Worm (Caenorhabditis elegans): ENCODE results near the gene oac-42.
"Not testable (repeated sequence)": the region's sequence is repeated elsewhere in the genome, so short reads cannot be mapped to it uniquely, and the experiment has no call there.

oac-42 gene

ce11 chrV:15884698-15885097 lies at the start of gene oac-42:
TSS of gene oac-42 (minus strand) at chrV:15884798.
- TF ChIP-seq hmg-4 (GFP tag; optimal IDR thresholded peaks at IDR 0.05), result no peak

ce11 chrV:15932390-15932789 lies 47.8 kb upstream of the oac-42 start, which contains the start of gene srw-26:
TSS of gene srw-26 (minus strand) at chrV:15932490.
- no peak for TF ChIP-seq sea-1 (GFP tag; conservative IDR thresholded peaks at IDR 0.05)
- TF ChIP-seq hmbx-1 (tag; optimal IDR thresholded peaks at IDR 0.05), result no peak
- no peak for TF ChIP-seq pes-1 (GFP tag; IDR thresholded peaks at IDR 0.05)
- TF ChIP-seq ceh-36 (tag; optimal IDR thresholded peaks at IDR 0.05), result no peak
- no peak for TF ChIP-seq tbx-11 (GFP tag; IDR thresholded peaks at IDR 0.05)
- no peak for TF ChIP-seq flt-1 (GFP tag; IDR thresholded peaks at IDR 0.05)
- no peak for TF ChIP-seq B0310.2 (tag; optimal IDR thresholded peaks at IDR 0.05)
- TF ChIP-seq ceh-13 (GFP tag; optimal IDR thresholded peaks at IDR 0.05), result no peak
- TF ChIP-seq hmg-4 (GFP tag; optimal IDR thresholded peaks at IDR 0.05), result no peak

DNA sequence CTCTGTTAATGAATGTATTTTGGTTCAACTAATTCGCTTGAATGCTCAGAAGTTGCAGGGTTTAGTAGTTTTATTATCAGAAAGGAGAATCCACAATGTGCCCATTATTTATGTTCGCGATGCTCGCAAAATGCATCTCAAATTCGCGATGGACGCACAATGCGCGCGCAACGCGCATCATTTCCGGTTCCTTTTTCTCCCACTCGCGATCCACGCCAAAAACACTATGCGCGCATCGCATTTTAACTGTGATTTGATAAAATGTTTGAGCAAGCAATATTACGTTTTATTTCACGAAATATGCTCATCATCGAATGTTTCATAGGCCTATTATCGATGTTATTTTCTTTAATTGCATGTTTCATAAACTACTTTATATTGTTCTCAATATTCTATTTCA lies 45.3 kb upstream of the oac-42 start, which contains the start of gene srbc-77:
Gene srbc-77 (plus strand): TSS at position 301 of the 400 bp plus-strand sequence.
- not testable (repeated sequence) for TF ChIP-seq sea-1 (GFP tag; conservative IDR thresholded peaks at IDR 0.05); pes-1 (GFP tag; IDR thresholded peaks at IDR 0.05); hmbx-1 (tag; optimal IDR thresholded peaks at IDR 0.05)

DNA sequence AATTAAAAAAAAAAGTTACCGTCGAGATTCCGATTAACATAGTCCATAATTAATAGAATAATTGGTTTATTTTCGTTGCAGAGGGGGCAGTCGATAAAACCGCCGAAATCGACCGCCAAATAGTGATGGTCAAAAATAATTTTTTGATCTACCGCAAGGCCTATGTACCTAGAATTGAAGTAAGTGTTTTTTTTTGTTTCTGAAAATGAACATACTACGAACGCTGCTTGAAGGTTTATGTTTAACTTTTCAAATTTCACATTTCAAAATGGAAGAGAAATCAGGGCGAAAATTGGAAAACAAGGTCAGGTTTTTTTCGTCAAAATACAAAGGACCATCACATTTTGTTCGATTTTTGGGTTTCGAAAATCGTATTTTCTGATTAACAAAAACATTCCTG lies 43.7 kb upstream of the oac-42 start, which contains the start of gene pzf-1:
Gene pzf-1 (minus strand): TSS at position 101 of the 400 bp plus-strand sequence.
- TF ChIP-seq hmg-4 (GFP tag; optimal IDR thresholded peaks at IDR 0.05) (no peak), scrt-1 (GFP tag; IDR thresholded peaks at IDR 0.05) (no peak), tbx-37 (GFP tag; conservative IDR thresholded peaks at IDR 0.05) (no peak), ama-1 (optimal IDR thresholded peaks at IDR 0.05) (no peak), flt-1 (GFP tag; IDR thresholded peaks at IDR 0.05) (no peak), tbx-11 (GFP tag; IDR thresholded peaks at IDR 0.05) (no peak), pes-1 (GFP tag; IDR thresholded peaks at IDR 0.05) (no peak), tra-4 (tag; optimal IDR thresholded peaks at IDR 0.05) (no peak), hnd-1 (tag; optimal IDR thresholded peaks at IDR 0.05) (no peak), sea-1 (GFP tag; conservative IDR thresholded peaks at IDR 0.05) (no peak), aly-1 (tag; optimal IDR thresholded peaks at IDR 0.05) (no peak), ets-7 (tag; optimal IDR thresholded peaks at IDR 0.05) (no peak), ceh-36 (tag; optimal IDR thresholded peaks at IDR 0.05) (no peak)

ce11 chrV:15924307-15924706 lies 39.7 kb upstream of the oac-42 start, which contains the start of gene nhr-108:
TSS of gene nhr-108 (minus strand) at chrV:15924472.
- no peak for TF ChIP-seq hmbx-1 (tag; optimal IDR thresholded peaks at IDR 0.05)
- TF ChIP-seq ceh-13 (GFP tag; optimal IDR thresholded peaks at IDR 0.05), result no peak
- TF ChIP-seq sea-1 (GFP tag; conservative IDR thresholded peaks at IDR 0.05), result no peak
- no peak for TF ChIP-seq ceh-36 (tag; optimal IDR thresholded peaks at IDR 0.05)
- no peak for TF ChIP-seq ets-7 (tag; optimal IDR thresholded peaks at IDR 0.05)
- TF ChIP-seq tbx-11 (GFP tag; IDR thresholded peaks at IDR 0.05), result no peak
- no peak for TF ChIP-seq tra-4 (tag; optimal IDR thresholded peaks at IDR 0.05)
- TF ChIP-seq flt-1 (GFP tag; IDR thresholded peaks at IDR 0.05), result no peak
- TF ChIP-seq tbx-37 (GFP tag; conservative IDR thresholded peaks at IDR 0.05), result no peak
- no peak for TF ChIP-seq hmg-4 (GFP tag; optimal IDR thresholded peaks at IDR 0.05)
- no peak for TF ChIP-seq F13C5.2 (tag; optimal IDR thresholded peaks at IDR 0.05)
- TF ChIP-seq scrt-1 (GFP tag; IDR thresholded peaks at IDR 0.05), result no peak
- no peak for TF ChIP-seq pes-1 (GFP tag; IDR thresholded peaks at IDR 0.05)
- TF ChIP-seq aly-1 (tag; optimal IDR thresholded peaks at IDR 0.05), result no peak

DNA sequence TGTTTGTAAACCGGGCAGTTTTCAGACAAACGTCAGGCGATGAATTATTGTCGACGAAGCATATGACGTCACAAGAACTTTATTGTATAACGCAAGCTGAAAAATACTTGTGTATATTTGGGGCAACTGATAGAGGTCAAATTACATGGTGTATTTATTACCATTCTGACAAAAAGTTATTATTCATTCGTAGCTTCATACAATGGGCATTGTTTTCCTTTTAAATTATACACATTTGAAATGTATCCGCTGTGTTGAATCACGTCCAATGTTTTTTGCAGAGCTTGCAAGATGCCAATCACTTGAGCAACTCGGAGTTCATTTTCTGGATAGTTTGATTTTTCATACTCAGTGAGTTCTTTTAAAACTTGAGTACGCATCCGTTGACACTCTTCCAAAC lies 38.4 kb upstream of the oac-42 start, which contains the start of gene F35E8.13:
Gene F35E8.13 (plus strand): TSS at position 301 of the 400 bp plus-strand sequence.
- no peak for TF ChIP-seq B0310.2 (tag; optimal IDR thresholded peaks at IDR 0.05)

DNA sequence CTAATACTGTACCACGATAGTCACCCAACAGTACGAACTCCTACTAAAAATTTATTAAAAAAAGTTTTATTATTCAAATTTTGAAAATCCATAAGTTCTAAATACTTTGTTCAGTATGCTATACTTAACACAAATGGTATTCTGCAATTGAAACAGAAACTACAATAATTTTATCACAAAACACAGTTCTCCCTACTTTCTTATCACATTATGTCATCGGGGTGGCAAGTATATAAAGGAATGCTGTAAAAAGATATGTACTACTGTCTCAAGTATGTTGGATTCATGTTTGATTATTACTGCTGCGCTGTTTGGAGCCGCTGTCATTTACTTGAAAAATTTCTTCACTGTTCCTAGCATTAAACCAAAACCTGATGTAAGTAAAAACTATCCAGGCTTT lies 36.5 kb upstream of the oac-42 start, which contains the start of gene cdr-1:
Gene cdr-1 (plus strand): TSS at position 208 of the 400 bp plus-strand sequence.
- TF ChIP-seq hnd-1 (tag; optimal IDR thresholded peaks at IDR 0.05), result no peak
- no peak for TF ChIP-seq hmbx-1 (tag; optimal IDR thresholded peaks at IDR 0.05)
- TF ChIP-seq ceh-13 (GFP tag; optimal IDR thresholded peaks at IDR 0.05), result no peak
- TF ChIP-seq sea-1 (GFP tag; conservative IDR thresholded peaks at IDR 0.05), result no peak
- no peak for TF ChIP-seq hmg-4 (GFP tag; optimal IDR thresholded peaks at IDR 0.05)
- TF ChIP-seq pes-1 (GFP tag; IDR thresholded peaks at IDR 0.05), result no peak
- TF ChIP-seq tbx-11 (GFP tag; IDR thresholded peaks at IDR 0.05), result no peak
- TF ChIP-seq tra-4 (tag; optimal IDR thresholded peaks at IDR 0.05), result no peak
- no peak for TF ChIP-seq B0310.2 (tag; optimal IDR thresholded peaks at IDR 0.05)
- no peak for TF ChIP-seq ets-7 (tag; optimal IDR thresholded peaks at IDR 0.05)
- TF ChIP-seq aly-1 (tag; optimal IDR thresholded peaks at IDR 0.05), result no peak
- no peak for TF ChIP-seq F13C5.2 (tag; optimal IDR thresholded peaks at IDR 0.05)

DNA sequence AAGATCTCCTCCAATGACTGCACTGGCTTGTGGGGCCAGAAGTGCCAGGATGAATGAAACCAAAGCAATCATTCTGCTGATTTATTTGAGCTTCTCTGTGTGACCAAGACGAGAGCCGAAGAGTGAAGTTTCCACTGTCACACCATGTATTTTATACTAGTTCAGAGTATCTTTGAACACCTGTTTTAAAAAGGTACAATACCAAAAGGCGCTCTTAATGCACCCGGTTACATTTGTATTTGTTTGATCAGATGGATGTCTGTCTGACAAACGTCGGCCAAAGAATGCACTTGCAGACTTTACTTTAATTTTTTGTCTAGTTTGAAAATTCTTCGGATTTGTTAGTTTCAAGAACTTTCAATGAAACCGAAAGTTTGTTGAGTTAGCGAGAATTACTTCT lies 35.7 kb upstream of the oac-42 start, which contains the start of gene F35E8.10:
Gene F35E8.10 (minus strand): TSS at position 101 of the 400 bp plus-strand sequence.
- TF ChIP-seq pes-1 (GFP tag; IDR thresholded peaks at IDR 0.05) (no peak), ets-7 (tag; optimal IDR thresholded peaks at IDR 0.05) (no peak), B0310.2 (tag; optimal IDR thresholded peaks at IDR 0.05) (no peak), hmbx-1 (tag; optimal IDR thresholded peaks at IDR 0.05) (no peak), sea-1 (GFP tag; conservative IDR thresholded peaks at IDR 0.05) (no peak)

ce11 chrV:15917458-15917857 lies 32.9 kb upstream of the oac-42 start, which contains the start of gene F35E8.9:
TSS of gene F35E8.9 (minus strand) at chrV:15917558.
- TF ChIP-seq ceh-36 (tag; optimal IDR thresholded peaks at IDR 0.05) (no peak), scrt-1 (GFP tag; IDR thresholded peaks at IDR 0.05) (no peak), B0310.2 (tag; optimal IDR thresholded peaks at IDR 0.05) (no peak), flt-1 (GFP tag; IDR thresholded peaks at IDR 0.05) (no peak), ets-7 (tag; optimal IDR thresholded peaks at IDR 0.05) (no peak), ceh-13 (GFP tag; optimal IDR thresholded peaks at IDR 0.05) (no peak), pes-1 (GFP tag; IDR thresholded peaks at IDR 0.05) (no peak), hmg-4 (GFP tag; optimal IDR thresholded peaks at IDR 0.05) (no peak), tbx-11 (GFP tag; IDR thresholded peaks at IDR 0.05) (no peak), hnd-1 (tag; optimal IDR thresholded peaks at IDR 0.05) (no peak), F13C5.2 (tag; optimal IDR thresholded peaks at IDR 0.05) (no peak), hmbx-1 (tag; optimal IDR thresholded peaks at IDR 0.05) (no peak), aly-1 (tag; optimal IDR thresholded peaks at IDR 0.05) (no peak), tra-4 (tag; optimal IDR thresholded peaks at IDR 0.05) (no peak), ama-1 (optimal IDR thresholded peaks at IDR 0.05) (no peak), sea-1 (GFP tag; conservative IDR thresholded peaks at IDR 0.05) (no peak), tbx-37 (GFP tag; conservative IDR thresholded peaks at IDR 0.05) (no peak)
